Fruit fly (Drosophila melanogaster): Measurements from ENCODE around the gene CG3345.

DNA sequence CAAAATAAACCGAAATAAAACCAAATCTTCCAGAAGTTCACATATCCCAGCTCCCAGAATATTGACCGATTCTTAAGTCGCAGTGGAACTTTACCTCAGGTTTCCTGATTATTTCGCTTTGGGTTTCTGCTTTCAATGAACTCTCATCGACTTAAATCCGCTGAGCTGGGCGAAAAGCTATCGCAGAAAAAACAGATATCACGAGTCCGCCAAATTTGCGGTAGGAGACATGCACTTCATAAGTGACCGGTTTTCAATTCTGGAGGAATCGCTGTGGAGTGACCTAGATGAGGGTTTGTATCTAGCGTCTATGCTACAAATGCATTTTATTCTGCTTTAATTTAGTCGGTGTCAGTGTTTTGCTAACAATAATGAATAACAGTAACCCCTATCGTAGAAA, 36.3 kb downstream of the CG3345 start:
- TF ChIP-seq Dll (optimal IDR thresholded peaks at IDR 0.05) (no peak), CG8478 (optimal IDR thresholded peaks at IDR 0.05) (no peak), psq (optimal IDR thresholded peaks at IDR 0.05) (no peak), EcR (GFP tag; optimal IDR thresholded peaks at IDR 0.05) (no peak), usp (GFP tag; optimal IDR thresholded peaks at IDR 0.05) (no peak)
